Fruit fly (Drosophila melanogaster) whole organism, embryonic: ENCODE data around the gene Cpr65Au.

Experiments
- Abd-B ChIP-seq: fragments of 200-800 bp; sonication (Bioruptor generic); optimal IDR thresholded peaks from 2 replicates; lab custom pipeline; 2018; ENCODE audit warnings: missing biosample characterization, mild to moderate bottlenecking, missing genetic modification characterization, moderate library complexity
- Atf3 ChIP-seq: fragments of 200-800 bp; sonication (Bioruptor generic); optimal IDR thresholded peaks from 3 replicates; lab custom pipeline; 2016; ENCODE audit warnings: missing biosample characterization, missing genetic modification characterization
- Gug ChIP-seq: fragments of 200-800 bp; sonication (Bioruptor generic); IDR thresholded peaks from 4 replicates; pipeline ENCODE4 v1.3.6; 2022; ENCODE audit warnings: missing biosample characterization, missing genetic modification characterization
- HmgZ ChIP-seq: fragments of 200-800 bp; sonication (Bioruptor generic); optimal IDR thresholded peaks from 2 replicates; lab custom pipeline; 2018; ENCODE audit warnings: missing biosample characterization, mild to moderate bottlenecking, missing genetic modification characterization
- Hr39 ChIP-seq: fragments of >200 bp; optimal IDR thresholded peaks from 2 replicates; lab custom pipeline; 2017
- Nf-YC ChIP-seq: fragments of 200-800 bp; optimal IDR thresholded peaks from 3 replicates; lab custom pipeline; 2019; ENCODE audit warnings: missing biosample characterization, mild to moderate bottlenecking, missing genetic modification characterization, moderate library complexity
- Opbp ChIP-seq: fragments of 200-800 bp; sonication (Bioruptor generic); IDR thresholded peaks from 3 replicates; pipeline ENCODE4 v1.3.6; 2022; ENCODE audit warnings: missing biosample characterization, missing genetic modification characterization; ENCODE audit not compliant: partially characterized antibody
- da ChIP-seq: fragments of 200-800 bp; sonication (Bioruptor generic); optimal IDR thresholded peaks from 2 replicates; lab custom pipeline; 2016; ENCODE audit warnings: missing biosample characterization, missing genetic modification characterization
- tll ChIP-seq, 2 experiments: fragments of 200-800 bp in 1 of 2; fragments of >200 bp in 1 of 2; sonication (Bioruptor generic) in 1 of 2; optimal IDR thresholded peaks; 2 replicates each; lab custom pipeline; 2017 to 2019; ENCODE audit warnings: missing biosample characterization in 2 of 2, missing genetic modification characterization in 2 of 2, mild to moderate bottlenecking in 1 of 2, moderate library complexity in 1 of 2

DNA sequence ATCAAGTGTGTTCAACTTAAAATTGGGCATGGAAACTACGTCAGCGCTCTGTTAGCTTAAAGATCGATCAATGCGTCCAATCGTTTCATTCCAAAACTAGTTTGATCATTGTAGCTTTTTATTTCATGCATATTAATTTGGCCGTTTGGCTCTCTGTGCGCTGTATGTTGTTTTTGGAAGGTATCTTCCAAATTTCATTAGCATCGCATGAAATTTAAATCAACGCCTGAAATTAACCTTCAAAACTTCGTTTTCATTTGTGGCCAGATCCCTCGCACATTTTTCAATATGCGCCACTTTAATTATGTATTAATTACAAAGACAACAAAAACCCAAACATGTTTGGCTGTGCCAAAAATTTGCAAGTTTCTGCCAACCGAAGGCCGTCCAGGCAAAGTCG is 6.7 kb upstream of the Cpr65Au start:
- TF ChIP-seq Opbp (no peak), Hr39 (lab: Kevin White, UChicago) (no peak), Gug (GFP tag; lab: Robert Waterston, UW) (no peak), Atf3 (no peak), Abd-B (GFP tag; lab: Kevin White, UChicago) (no peak), Nf-YC (tag; lab: Kevin White, UChicago) (no peak), tll (GFP tag; optimal IDR thresholded peaks at IDR 0.05; lab: Kevin White, UChicago) (no peak), HmgZ (no peak), da (GFP tag; lab: Kevin White, UChicago) (no peak)
